Fruit fly (Drosophila melanogaster) whole organism, pupa: ENCODE results near the gene CG1622.

Source experiments
- CG34367 ChIP-seq: fragments of 200-800 bp; sonication (Bioruptor generic); optimal IDR thresholded peaks from 2 replicates; lab custom pipeline; 2018; ENCODE audit warnings: missing biosample characterization, mild to moderate bottlenecking, missing genetic modification characterization
- CG8159 ChIP-seq: fragments of 200-800 bp; sonication (Bioruptor generic); optimal IDR thresholded peaks from 3 replicates; lab custom pipeline; 2018; ENCODE audit warnings: missing biosample characterization, mild to moderate bottlenecking, missing genetic modification characterization, moderate library complexity
- CG8301 ChIP-seq: fragments of 200-800 bp; sonication (Bioruptor generic); optimal IDR thresholded peaks from 2 replicates; lab custom pipeline; 2018; ENCODE audit warnings: missing biosample characterization, mild to moderate bottlenecking, missing genetic modification characterization
- CG9948 ChIP-seq: fragments of 200-800 bp; sonication (Bioruptor generic); optimal IDR thresholded peaks from 2 replicates; lab custom pipeline; 2018; ENCODE audit warnings: missing biosample characterization, mild to moderate bottlenecking, missing genetic modification characterization, moderate library complexity
- EcR ChIP-seq: fragments of 200-800 bp; sonication (Bioruptor generic); optimal IDR thresholded peaks from 3 replicates; lab custom pipeline; 2019; ENCODE audit warnings: missing biosample characterization, missing genetic modification characterization, mild to moderate bottlenecking, moderate library complexity, missing genetic modification reagents
- Pif1B ChIP-seq: fragments of 200-800 bp; sonication (Bioruptor generic); optimal IDR thresholded peaks from 3 replicates; lab custom pipeline; 2016; ENCODE audit warnings: missing biosample characterization, missing genetic modification characterization

DNA sequence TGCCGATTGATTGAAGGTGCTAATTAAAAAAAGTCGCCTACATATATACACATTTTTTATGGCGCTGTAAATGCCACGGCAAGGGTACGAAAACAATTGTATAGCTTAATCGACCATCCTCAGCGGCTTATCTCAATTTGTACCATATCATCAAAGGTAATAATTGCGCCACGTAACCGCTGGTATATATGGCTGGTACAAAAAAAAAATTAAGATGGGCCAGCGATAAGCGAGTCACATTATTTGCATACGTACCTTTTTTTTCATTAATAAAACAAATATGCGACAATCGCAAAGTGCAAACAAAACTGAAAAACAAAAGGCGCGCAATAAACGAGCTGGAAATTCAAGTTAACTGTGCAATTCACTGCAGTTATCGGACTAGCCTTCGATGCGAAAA lies 42.4 kb upstream of the CG1622 start:
- TF ChIP-seq CG34367 (tag; lab: Kevin White, UChicago) (no peak), CG8301 (tag; lab: Kevin White, UChicago) (no peak), CG9948 (no peak), EcR (no peak), CG8159 (tag; lab: Kevin White, UChicago) (peak; percentile 21), Pif1B (GFP tag; lab: Kevin White, UChicago) (peak; percentile 8)
